Fruit fly (Drosophila melanogaster): ENCODE data around the gene Cyp313a2.

Gene Cyp313a2

DNA sequence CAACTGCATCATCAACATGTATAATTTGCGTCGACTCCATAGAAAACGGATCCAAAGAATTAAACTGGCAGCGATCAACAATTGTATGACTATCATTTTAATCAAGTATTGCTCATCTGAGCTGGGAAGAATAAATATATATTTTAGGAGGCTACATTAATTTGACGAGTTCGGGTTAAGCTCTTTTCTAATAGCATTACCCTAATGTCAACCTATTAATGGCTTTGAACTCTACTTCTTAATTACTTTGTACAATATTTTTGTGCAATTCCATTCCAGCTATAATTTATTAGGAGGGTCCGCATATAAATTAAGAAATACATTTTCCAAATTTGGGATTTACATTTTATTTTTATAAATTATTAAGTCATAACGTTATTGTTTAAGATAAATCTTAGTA is at the start of gene Cyp313a2:
Gene Cyp313a2 (minus strand): TSS at position 101 of the 400 bp plus-strand sequence.
- no peak for TF ChIP-seq noc (tag; optimal IDR thresholded peaks at IDR 0.05)

- TF ChIP-seq noc (tag; optimal IDR thresholded peaks at IDR 0.05): no peak
Observed at dm6 chr3R:12285589-12285988, 48.9 kb upstream of the Cyp313a2 start.

dm6 chr3R:12280729-12281342 is 44.1 kb upstream of the Cyp313a2 start:
- no peak for TF ChIP-seq noc (tag; optimal IDR thresholded peaks at IDR 0.05)

dm6 chr3R:12279019-12279418 is 42.3 kb upstream of the Cyp313a2 start:
- no peak for TF ChIP-seq noc (tag; optimal IDR thresholded peaks at IDR 0.05)

dm6 chr3R:12272826-12273225 is 36.1 kb upstream of the Cyp313a2 start, which contains the start of gene Sfp87B:
TSS of gene Sfp87B (plus strand) at chr3R:12273126.
- TF ChIP-seq noc (tag; optimal IDR thresholded peaks at IDR 0.05): no peak

dm6 chr3R:12270590-12270989 is 33.9 kb upstream of the Cyp313a2 start, which contains the start of gene CG17738:
TSS of gene CG17738 (plus strand) at chr3R:12270890.
- TF ChIP-seq noc (tag; optimal IDR thresholded peaks at IDR 0.05): no peak

- TF ChIP-seq noc (tag; optimal IDR thresholded peaks at IDR 0.05): no peak
Observed at dm6 chr3R:12269889-12270403, 33.2 kb upstream of the Cyp313a2 start.

dm6 chr3R:12260669-12261068 is 24.0 kb upstream of the Cyp313a2 start, which contains the start of gene CG44038:
TSS of gene CG44038 (plus strand) at chr3R:12260969.
- no peak for TF ChIP-seq noc (tag; optimal IDR thresholded peaks at IDR 0.05)

DNA sequence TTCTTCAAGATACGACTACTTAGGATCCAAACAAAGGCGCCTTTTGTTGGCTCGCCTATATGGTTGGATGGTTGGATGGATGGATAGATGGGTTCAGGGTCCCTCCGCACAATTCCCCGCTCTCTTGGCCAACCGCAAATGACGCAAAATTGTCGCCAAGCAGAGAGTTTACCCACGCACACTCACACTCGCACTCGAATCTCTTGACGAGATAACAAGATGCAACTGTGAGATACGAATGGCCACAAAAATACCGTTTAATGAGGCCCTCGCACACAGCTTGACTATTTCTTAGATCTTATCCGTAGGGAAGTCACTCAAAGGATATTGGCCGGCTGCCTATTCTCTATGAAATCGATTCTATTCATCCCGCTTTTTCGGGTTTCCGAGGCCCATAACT is 23.1 kb upstream of the Cyp313a2 start:
- TF ChIP-seq noc (tag; optimal IDR thresholded peaks at IDR 0.05): no peak

- peak; percentile 58 for TF ChIP-seq noc (tag; optimal IDR thresholded peaks at IDR 0.05)
Observed at dm6 chr3R:12259013-12259412, 22.3 kb upstream of the Cyp313a2 start.

- TF ChIP-seq noc (tag; optimal IDR thresholded peaks at IDR 0.05): no peak
Observed at dm6 chr3R:12258437-12258836, 21.7 kb upstream of the Cyp313a2 start, which contains the start of the genes CG44037 and svp. TSS of gene CG44037 (plus strand) at chr3R:12258737. TSS of gene svp (plus strand) at chr3R:12258737.

dm6 chr3R:12253887-12254286 is 17.2 kb upstream of the Cyp313a2 start, which contains the start of gene CG3942:
TSS of gene CG3942 (plus strand) at chr3R:12254187.
- TF ChIP-seq noc (tag; optimal IDR thresholded peaks at IDR 0.05): no peak

- TF ChIP-seq noc (tag; optimal IDR thresholded peaks at IDR 0.05): no peak
Observed at dm6 chr3R:12252457-12253065, 15.9 kb upstream of the Cyp313a2 start.

DNA sequence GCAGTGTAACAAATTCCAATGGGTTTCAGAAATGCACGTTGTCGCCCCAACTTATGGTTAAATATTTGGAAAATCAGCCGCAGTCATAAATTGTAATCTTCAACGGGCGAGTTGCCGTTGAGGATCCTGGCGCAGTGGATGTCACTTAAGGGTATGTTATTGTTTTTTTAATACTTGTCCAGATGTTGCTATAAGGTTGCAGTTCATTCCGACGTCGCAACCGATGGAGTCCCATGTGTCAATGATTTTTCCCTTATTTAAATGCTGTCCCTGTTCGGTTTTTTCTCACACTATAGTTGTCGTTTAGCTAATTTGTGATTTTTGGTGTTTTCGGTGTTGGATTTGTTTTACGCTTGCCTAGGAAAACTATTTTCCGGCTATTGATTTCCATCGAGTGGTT is 14.8 kb upstream of the Cyp313a2 start:
- no peak for TF ChIP-seq noc (tag; optimal IDR thresholded peaks at IDR 0.05)

DNA sequence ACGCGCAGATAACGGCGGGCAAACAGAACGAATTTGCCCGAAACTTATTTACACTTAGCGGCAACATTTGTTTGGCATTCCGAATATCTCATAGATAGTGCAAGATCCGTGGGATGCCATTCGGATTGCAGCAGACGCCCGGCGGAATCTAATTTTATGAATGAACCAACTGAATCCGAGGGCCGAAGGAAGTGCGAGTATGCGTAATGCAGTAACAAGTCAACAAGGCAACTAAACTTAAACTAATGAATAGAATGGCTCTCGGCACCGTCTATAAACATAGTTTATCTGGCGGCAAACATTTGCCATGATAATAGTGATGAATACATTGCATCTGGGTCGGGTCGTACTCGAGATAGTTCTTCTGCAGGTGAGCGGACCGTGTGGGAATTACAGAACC is 13.5 kb upstream of the Cyp313a2 start:
- TF ChIP-seq noc (tag; optimal IDR thresholded peaks at IDR 0.05): no peak

- no peak for TF ChIP-seq noc (tag; optimal IDR thresholded peaks at IDR 0.05)
Observed at dm6 chr3R:12248243-12248642, 11.5 kb upstream of the Cyp313a2 start.

DNA sequence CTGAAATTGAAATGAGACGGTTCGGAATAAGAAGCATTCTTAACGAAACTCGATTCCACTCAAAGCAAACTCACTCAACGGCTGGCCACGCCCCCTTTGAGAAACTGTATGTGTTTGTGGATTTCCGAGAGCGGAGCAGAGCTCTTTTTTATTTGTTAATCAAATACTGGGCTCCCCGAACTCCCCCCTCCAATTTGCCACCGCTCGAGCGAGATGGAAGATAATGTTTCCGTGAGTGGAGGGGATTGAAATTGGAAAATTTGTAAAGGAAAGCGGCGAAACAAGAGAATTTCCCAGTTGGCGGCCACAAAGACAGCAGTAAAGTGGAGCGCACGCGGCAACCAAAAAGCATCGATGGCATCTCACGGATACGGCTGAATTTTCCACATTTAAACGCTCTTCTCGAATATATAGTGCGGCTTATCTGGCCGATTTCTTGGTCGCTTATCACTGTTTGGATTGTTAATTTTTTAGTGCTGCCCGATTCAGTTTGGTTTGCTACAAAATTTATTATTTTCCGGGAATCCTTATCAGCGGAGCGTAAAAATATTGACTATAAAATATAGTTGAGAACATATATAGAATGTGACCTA is 7.9 kb upstream of the Cyp313a2 start:
- peak; percentile 70 for TF ChIP-seq noc (tag; optimal IDR thresholded peaks at IDR 0.05)
